Fruit fly (Drosophila melanogaster): ENCODE data around the gene CG13280.

Gene CG13280

DNA sequence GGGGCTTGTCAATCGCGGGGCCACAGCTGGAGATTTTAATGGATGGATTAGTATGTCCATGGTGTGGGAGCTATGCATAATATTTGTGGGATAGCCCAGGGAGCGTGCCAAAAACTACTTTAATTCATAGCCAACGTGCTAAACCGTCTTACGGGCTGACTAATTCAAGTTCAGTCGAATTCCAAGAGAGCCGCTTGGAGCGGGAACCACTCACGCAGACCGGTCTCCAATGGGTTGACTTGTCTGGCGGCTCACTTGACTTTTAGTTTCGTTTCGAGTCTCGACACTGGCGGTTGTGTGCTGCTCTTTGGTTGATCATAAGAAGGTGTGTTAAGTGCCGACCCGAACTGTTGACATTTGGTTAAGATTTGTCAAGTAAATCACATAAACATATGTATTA, 66.8 kb downstream of the CG13280 start, which contains the start of gene yellow-b:
Gene yellow-b, plus strand, starts transcription at position 263 of the 400 bp plus-strand sequence.
- TF ChIP-seq CTCF (optimal IDR thresholded peaks at IDR 0.05) (no peak), CG8478 (optimal IDR thresholded peaks at IDR 0.05) (no peak)

DNA sequence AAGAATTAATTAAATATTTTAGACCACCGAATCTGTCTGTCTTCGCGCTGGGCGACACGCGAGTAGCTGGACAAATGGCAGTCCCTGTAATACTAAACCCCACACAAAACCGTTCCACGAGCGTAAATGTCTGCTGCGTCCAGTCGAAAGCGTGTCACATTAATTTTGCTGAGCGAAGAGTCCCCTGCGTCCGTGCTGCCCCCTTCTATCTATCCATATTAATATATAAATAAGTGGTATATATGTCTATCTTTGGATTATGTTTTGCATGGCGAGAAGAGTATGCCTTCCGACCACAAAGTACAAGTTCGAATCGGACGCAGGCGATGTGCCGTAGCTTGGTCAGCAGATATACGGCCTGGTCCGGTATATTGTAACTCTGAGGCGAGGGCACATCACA, 68.6 kb downstream of the CG13280 start:
- TF ChIP-seq CG8478 (optimal IDR thresholded peaks at IDR 0.05): no peak
- no peak for TF ChIP-seq CTCF (optimal IDR thresholded peaks at IDR 0.05)
